Worm (Caenorhabditis elegans) whole organism, early embryonic: ENCODE measurements around the gene B0303.7.
A peak's percentile ranks its signal among the peaks of the same experiment; 100 is the strongest.

Source experiments
- aly-1 ChIP-seq: sonication (generic microtip); optimal IDR thresholded peaks from 2 replicates; lab custom pipeline; 2016; ENCODE audit warnings: missing genetic modification characterization, missing compliant biosample characterization
- ama-1 ChIP-seq: fragments of 150-350 bp; optimal IDR thresholded peaks from 2 replicates; lab custom pipeline; 2014
- flt-1 ChIP-seq: fragments of 200-800 bp; sonication (Bioruptor generic); IDR thresholded peaks from 2 replicates; pipeline ENCODE4 v1.3.6; 2022; ENCODE audit warnings: missing genetic modification characterization, missing compliant biosample characterization
- pes-1 ChIP-seq: fragments of 200-800 bp; sonication (Bioruptor generic); IDR thresholded peaks from 2 replicates; pipeline ENCODE4 v1.3.6; 2022; ENCODE audit warnings: missing genetic modification reagents, missing genetic modification characterization, missing compliant biosample characterization
- sea-1 ChIP-seq: fragments of 200-800 bp; sonication (Bioruptor generic); conservative IDR thresholded peaks from 2 replicates; pipeline ENCODE4 v1.3.6; 2022; ENCODE audit warnings: missing genetic modification characterization, missing compliant biosample characterization
- tbx-37 ChIP-seq: fragments of 200-800 bp; sonication (Bioruptor generic); conservative IDR thresholded peaks from 2 replicates; pipeline ENCODE4 v1.3.6; 2022; ENCODE audit warnings: missing genetic modification reagents, missing genetic modification characterization, missing compliant biosample characterization

DNA sequence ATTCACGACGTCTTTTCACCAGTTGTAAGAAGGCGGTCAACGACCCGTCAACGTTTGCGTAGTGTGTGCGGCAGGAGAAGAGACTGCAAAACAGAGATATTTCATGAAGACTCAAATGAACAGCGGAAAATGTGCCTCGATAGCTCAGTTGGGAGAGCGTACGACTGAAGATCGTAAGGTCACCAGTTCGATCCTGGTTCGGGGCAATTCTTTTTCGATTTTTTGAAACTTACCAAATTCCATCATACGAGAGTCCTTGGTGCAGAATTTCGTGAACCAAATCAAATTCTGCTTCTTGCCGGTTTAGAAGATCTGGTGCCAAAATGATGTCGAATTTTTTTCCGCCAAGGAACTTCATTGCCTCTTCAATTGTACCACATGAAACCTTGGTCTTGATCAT lies 40.5 kb upstream of the B0303.7 start:
- peak; percentile 80 for TF ChIP-seq pes-1 (GFP tag; lab: Robert Waterston, UW)
- no peak for TF ChIP-seq aly-1
- 0 out of 2 replicates have a peak, but pooled peaks have one; percentile 56 for TF ChIP-seq sea-1 (GFP tag; lab: Robert Waterston, UW)
- peak; percentile 72 for TF ChIP-seq flt-1 (GFP tag; lab: Robert Waterston, UW)
- TF ChIP-seq tbx-37, result no peak
- no peak for TF ChIP-seq ama-1 (lab: Kevin White, UChicago)
